Fruit fly (Drosophila melanogaster): ENCODE measurements around the gene CG45491.
"Not testable (repeated sequence)": the region's sequence is repeated elsewhere in the genome, so short reads cannot be mapped to it uniquely, and the experiment has no call there.

DNA sequence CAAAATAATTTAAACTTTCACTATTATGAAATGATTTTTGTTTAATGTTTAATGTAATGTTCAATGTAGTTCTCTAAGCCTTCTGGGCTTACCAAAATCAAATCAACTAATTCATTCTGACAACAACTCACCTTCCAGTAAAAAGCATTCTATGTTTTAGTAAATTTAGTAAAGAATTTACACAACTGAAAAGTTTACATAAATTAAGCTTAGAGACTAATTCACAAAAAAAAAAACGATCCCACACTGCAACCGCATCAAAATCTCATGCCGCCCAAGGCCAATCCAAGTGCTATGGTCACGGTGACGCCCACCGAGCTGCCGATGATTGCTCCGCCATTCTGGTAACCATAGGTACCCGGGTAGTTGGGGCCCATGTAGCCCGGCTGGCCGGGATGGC is 9.7 kb downstream of the CG45491 start, which contains the start of gene CG45489:
- not testable (repeated sequence) for TF ChIP-seq Drgx (GFP tag; IDR thresholded peaks at IDR 0.05); Fer1 (GFP tag; optimal IDR thresholded peaks at IDR 0.05); CG2129 (GFP tag; IDR thresholded peaks at IDR 0.05; ENCODE audit: partially characterized antibody); Abd-B (GFP tag; optimal IDR thresholded peaks at IDR 0.05); CG12659 (GFP tag; optimal IDR thresholded peaks at IDR 0.05); Lhr (GFP tag; optimal IDR thresholded peaks at IDR 0.05); Atf3 (GFP tag; optimal IDR thresholded peaks at IDR 0.05); ssp (GFP tag; IDR thresholded peaks at IDR 0.05); CG34376 (GFP tag; optimal IDR thresholded peaks at IDR 0.05); CG6254 (GFP tag; optimal IDR thresholded peaks at IDR 0.05); rib (GFP tag; IDR thresholded peaks at IDR 0.05); phol (tag; optimal IDR thresholded peaks at IDR 0.05)
